Worm (Caenorhabditis elegans): Measurements from ENCODE around the gene T16H12.9.

Gene T16H12.9

DNA sequence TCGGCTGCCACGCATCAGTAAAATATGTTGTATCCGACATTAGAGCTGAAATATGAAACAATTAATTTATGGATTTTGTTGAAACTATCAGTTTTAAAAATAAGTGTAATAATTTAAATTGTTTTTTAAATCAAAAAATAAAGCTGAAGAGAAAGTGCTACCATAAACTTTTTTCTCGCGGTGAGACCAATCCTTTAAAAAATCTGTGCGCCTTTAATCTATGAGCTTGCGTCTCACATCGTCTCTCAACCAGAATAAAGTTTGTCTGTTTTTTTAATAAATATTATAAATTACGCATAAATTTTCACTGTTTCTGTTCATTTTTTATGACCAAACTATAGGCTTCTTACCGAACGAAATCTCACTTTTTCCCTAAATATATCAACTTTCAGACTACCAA, 25.9 kb upstream of the T16H12.9 start, which contains the start of gene T16H12.3:
Gene T16H12.3 (minus strand): TSS at position 51 of the 400 bp plus-strand sequence.
- TF ChIP-seq lin-14 (GFP tag; optimal IDR thresholded peaks at IDR 0.05): no peak
- TF ChIP-seq unc-98 (GFP tag; IDR thresholded peaks at IDR 0.05): no peak
- no peak for TF ChIP-seq jun-1 (tag; optimal IDR thresholded peaks at IDR 0.05)

DNA sequence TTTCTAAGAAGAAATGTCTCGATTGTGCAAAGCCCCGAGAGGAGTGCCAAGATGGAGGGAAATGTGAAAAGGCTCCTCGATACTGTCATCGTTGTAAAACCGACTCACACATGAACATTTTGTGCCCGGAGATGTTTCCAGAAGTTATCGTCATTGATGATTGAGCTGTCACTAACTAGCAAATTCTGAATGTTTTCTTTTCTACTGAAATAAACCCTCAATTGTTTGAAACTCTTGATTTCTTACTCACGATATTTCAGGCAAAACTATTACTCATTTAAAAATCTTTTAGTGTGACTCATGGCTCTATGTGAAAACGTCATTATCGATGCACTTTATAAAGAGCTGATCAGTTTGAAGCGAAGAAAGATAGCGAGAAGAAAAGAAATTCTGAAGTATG, 24.0 kb upstream of the T16H12.9 start, which contains the start of gene T16H12.13:
Gene T16H12.13 (plus strand): TSS at position 301 of the 400 bp plus-strand sequence.
- TF ChIP-seq sup-37 (GFP tag; optimal IDR thresholded peaks at IDR 0.05): no peak
- TF ChIP-seq ceh-82 (tag; optimal IDR thresholded peaks at IDR 0.05): no peak
- TF ChIP-seq hlh-4 (tag; optimal IDR thresholded peaks at IDR 0.05): no peak
- TF ChIP-seq fkh-10 (GFP tag; optimal IDR thresholded peaks at IDR 0.05): no peak
- no peak for TF ChIP-seq fos-1 (tag; optimal IDR thresholded peaks at IDR 0.05)
- no peak for TF ChIP-seq ceh-90 (tag; optimal IDR thresholded peaks at IDR 0.05)
- no peak for TF ChIP-seq efl-1 (optimal IDR thresholded peaks at IDR 0.05)
- TF ChIP-seq efl-1 (GFP tag; optimal IDR thresholded peaks at IDR 0.05 in 1 of 2): peak in 1 of 2 experiments; percentile 63

DNA sequence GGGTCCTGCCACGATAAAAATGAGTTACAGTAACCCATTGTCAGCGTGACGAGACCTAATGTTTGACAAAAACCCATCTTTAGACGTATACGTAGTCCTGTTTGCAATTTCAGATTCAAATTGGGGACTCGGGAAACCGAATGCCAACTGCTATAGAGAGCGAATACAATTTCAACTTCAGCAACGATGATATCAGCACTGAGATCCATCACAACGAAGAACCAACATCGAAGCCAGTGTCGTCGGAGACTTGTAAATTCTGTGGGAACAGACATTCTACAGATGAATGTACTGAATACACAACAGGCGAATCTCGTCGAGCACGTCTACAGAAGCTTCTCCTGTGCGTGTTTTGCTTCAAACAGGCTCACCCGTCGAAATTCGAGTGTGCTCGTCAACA, 23.5 kb upstream of the T16H12.9 start:
- TF ChIP-seq ceh-63 (GFP tag; optimal IDR thresholded peaks at IDR 0.05): no peak
- TF ChIP-seq ets-5 (GFP tag; IDR thresholded peaks at IDR 0.05): no peak
- no peak for TF ChIP-seq lin-39 (tag; optimal IDR thresholded peaks at IDR 0.05)
- no peak for TF ChIP-seq lir-3 (tag; optimal IDR thresholded peaks at IDR 0.05; ENCODE audit: poor library complexity)
- TF ChIP-seq unc-62 (GFP tag; optimal IDR thresholded peaks at IDR 0.05): no peak
- TF ChIP-seq hpl-2 (GFP tag; optimal IDR thresholded peaks at IDR 0.05): no peak
- TF ChIP-seq lin-13 (GFP tag; optimal IDR thresholded peaks at IDR 0.05): no peak

DNA sequence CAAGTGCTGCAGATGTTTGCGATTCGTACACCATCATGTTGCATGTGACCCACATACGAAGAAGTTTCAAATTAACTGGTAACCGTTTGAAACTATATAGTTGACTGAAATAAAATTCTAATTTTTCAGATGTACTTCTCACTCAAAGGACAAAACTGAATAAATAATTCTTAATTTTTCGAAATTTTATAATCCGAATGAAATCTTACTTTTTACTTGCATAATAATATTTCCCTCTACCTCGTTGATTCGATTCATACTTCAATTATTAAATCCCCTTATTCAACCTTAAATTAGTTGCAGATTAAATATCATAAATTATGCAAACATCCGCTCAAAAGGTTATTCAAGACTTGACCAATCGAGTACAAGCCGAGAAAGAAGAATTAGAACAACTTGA, 23.1 kb upstream of the T16H12.9 start, which contains the start of gene T16H12.2:
Gene T16H12.2 (plus strand): TSS at position 301 of the 400 bp plus-strand sequence.
- no peak for TF ChIP-seq ets-5 (GFP tag; IDR thresholded peaks at IDR 0.05)
- no peak for TF ChIP-seq grh-1 (GFP tag; IDR thresholded peaks at IDR 0.05)
- TF ChIP-seq elt-2 (tag; optimal IDR thresholded peaks at IDR 0.05): no peak
- no peak for TF ChIP-seq hpl-2 (GFP tag; optimal IDR thresholded peaks at IDR 0.05)
- no peak for TF ChIP-seq sox-4 (tag; optimal IDR thresholded peaks at IDR 0.05)
- TF ChIP-seq unc-98 (GFP tag; IDR thresholded peaks at IDR 0.05): no peak
- no peak for TF ChIP-seq blmp-1 (tag; optimal IDR thresholded peaks at IDR 0.05)
- TF ChIP-seq lsy-2 (tag; optimal IDR thresholded peaks at IDR 0.05): no peak
- TF ChIP-seq ztf-4 (tag; optimal IDR thresholded peaks at IDR 0.05): no peak
- no peak for TF ChIP-seq hlh-17 (GFP tag; optimal IDR thresholded peaks at IDR 0.05; ENCODE audit: borderline replicate concordance)
- TF ChIP-seq nhr-85 (tag): no peak
- TF ChIP-seq lin-35 (GFP tag; optimal IDR thresholded peaks at IDR 0.05): no peak
- no peak for TF ChIP-seq ces-1 (GFP tag; optimal IDR thresholded peaks at IDR 0.05)
- TF ChIP-seq skn-1 (tag; optimal IDR thresholded peaks at IDR 0.05): no peak
- no peak for TF ChIP-seq tbx-2 (tag; optimal IDR thresholded peaks at IDR 0.05)
- no peak for TF ChIP-seq efl-3 (GFP tag; optimal IDR thresholded peaks at IDR 0.05)

DNA sequence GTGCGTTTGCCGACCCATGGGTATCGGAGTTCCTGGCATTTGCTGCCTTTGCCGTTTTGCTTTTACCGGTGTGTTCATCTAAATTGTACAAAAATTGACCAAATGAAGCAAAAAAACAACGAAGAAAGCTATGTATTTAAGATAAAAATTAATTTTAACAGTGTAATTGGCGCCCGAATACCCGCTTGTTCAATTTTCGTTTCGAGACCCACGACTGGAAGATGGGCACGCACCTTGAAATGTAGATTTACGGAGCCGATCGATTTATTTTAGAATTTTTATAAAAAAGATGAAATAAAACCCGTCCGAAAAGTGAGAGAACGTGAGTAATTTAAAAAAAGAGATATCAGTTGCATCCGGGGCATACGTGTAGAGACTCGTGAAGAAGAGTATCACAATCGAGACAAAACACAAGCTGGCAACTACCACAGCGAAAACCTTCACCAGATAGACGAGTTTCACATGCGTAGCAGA, 20.6 kb upstream of the T16H12.9 start, which contains the start of gene hal-2:
Gene hal-2 (minus strand): TSS at position 424 of the 474 bp plus-strand sequence.
- TF ChIP-seq unc-86 (tag; optimal IDR thresholded peaks at IDR 0.05) (no peak), ceh-8 (GFP tag; optimal IDR thresholded peaks at IDR 0.05) (no peak)

DNA sequence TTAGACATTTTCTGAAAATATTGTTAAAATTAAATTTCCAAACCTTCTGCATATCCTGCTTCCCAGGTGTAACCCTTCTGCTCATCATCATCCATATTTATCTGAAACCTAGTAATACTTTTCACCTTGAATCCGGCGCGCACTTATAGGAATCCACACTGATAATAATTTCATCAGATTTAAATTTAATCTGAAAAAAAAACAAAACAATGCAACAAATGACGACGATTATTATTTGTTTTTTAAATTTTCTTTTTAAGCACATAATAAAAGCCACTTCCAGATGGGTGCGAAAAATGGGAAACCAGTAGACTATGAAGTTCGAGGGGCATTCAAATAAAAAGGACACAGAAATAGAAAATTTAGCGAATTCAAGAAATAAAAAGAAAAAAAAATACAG, 18.4 kb upstream of the T16H12.9 start, which contains the start of gene gtf-2H2C:
Gene gtf-2H2C (minus strand): TSS at position 101 of the 400 bp plus-strand sequence.
- no peak for TF ChIP-seq pqm-1 (tag; optimal IDR thresholded peaks at IDR 0.05)
- TF ChIP-seq nhr-85 (tag): peak; percentile 4
